Fruit fly (Drosophila melanogaster): Measurements from ENCODE around the gene CG3847.
A peak's percentile ranks its signal among the peaks of the same experiment; 100 is the strongest.

CG3847 gene

DNA sequence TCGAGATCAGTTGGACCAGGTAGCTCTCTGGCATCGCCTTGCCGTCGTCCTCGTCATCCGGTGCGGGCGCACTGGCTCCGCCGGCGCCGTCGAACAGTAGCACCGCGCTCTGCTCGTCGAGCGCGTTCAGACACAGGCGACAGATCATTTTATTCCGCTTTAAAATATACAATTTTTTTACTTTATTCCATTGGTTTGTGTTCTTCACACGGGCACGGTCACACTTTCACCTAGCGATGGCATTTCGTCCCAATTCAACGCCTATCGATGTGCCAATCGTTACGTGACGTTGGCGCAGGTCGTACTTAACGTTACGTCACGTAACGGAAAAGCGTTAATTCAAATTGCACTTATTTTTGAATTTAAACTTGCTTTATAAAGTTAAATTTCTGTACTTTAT is 45.9 kb upstream of the CG3847 start, which contains the start of gene CG12219 (continued):
- TF ChIP-seq gcm (GFP tag; optimal IDR thresholded peaks at IDR 0.05) (no peak), Antp (GFP tag; optimal IDR thresholded peaks at IDR 0.05) (no peak), CG9727 (GFP tag; optimal IDR thresholded peaks at IDR 0.05) (no peak), B-H1 (GFP tag; IDR thresholded peaks at IDR 0.05) (no peak), CG8089 (GFP tag; optimal IDR thresholded peaks at IDR 0.05) (no peak), CG17829 (tag; optimal IDR thresholded peaks at IDR 0.05) (no peak), CG15011 (GFP tag; optimal IDR thresholded peaks at IDR 0.05) (no peak), Nf-YC (tag; optimal IDR thresholded peaks at IDR 0.05) (peak; percentile 30), pzg (GFP tag; optimal IDR thresholded peaks at IDR 0.05) (peak; percentile 72), CG10654 (GFP tag; optimal IDR thresholded peaks at IDR 0.05) (no peak), chif (GFP tag; optimal IDR thresholded peaks at IDR 0.05) (no peak), CG14860 (GFP tag; IDR thresholded peaks at IDR 0.05; ENCODE audit: partially characterized antibody) (no peak), pho (GFP tag; optimal IDR thresholded peaks at IDR 0.05) (no peak), CG9817 (tag; optimal IDR thresholded peaks at IDR 0.05) (no peak), CG7271 (tag; optimal IDR thresholded peaks at IDR 0.05) (no peak), fd64A (GFP tag; optimal IDR thresholded peaks at IDR 0.05) (no peak), zfh2 (GFP tag; optimal IDR thresholded peaks at IDR 0.05) (no peak), gce (GFP tag; IDR thresholded peaks at IDR 0.05) (no peak), Neu2 (GFP tag; optimal IDR thresholded peaks at IDR 0.05; ENCODE audit: borderline replicate concordance) (no peak), Sox100B (GFP tag; optimal IDR thresholded peaks at IDR 0.05) (no peak), ewg (GFP tag; optimal IDR thresholded peaks at IDR 0.05) (no peak), CG6272 (GFP tag; IDR thresholded peaks at IDR 0.05) (no peak), fu2 (GFP tag; optimal IDR thresholded peaks at IDR 0.05) (no peak), NK7.1 (GFP tag; optimal IDR thresholded peaks at IDR 0.05) (no peak), CG3995 (GFP tag; optimal IDR thresholded peaks at IDR 0.05) (no peak), Usf (GFP tag; optimal IDR thresholded peaks at IDR 0.05) (no peak), D19A (tag; optimal IDR thresholded peaks at IDR 0.05) (no peak), sqz (GFP tag; optimal IDR thresholded peaks at IDR 0.05) (no peak), CG1603 (tag; optimal IDR thresholded peaks at IDR 0.05) (no peak), abd-A (tag; optimal IDR thresholded peaks at IDR 0.05) (no peak), repo (GFP tag; optimal IDR thresholded peaks at IDR 0.05) (no peak), CG30403 (GFP tag; optimal IDR thresholded peaks at IDR 0.05) (no peak), Fer1 (GFP tag; optimal IDR thresholded peaks at IDR 0.05) (no peak), sens (GFP tag) (peak; percentile 31), Dll (GFP tag; IDR thresholded peaks at IDR 0.05; ENCODE audit: partially characterized antibody) (peak; percentile 75), CG10147 (GFP tag; optimal IDR thresholded peaks at IDR 0.05) (no peak), Eip74EF (GFP tag; optimal IDR thresholded peaks at IDR 0.05) (no peak), Doc2 (GFP tag; IDR thresholded peaks at IDR 0.05) (no peak), CG3163 (GFP tag; optimal IDR thresholded peaks at IDR 0.05) (no peak), sc (optimal IDR thresholded peaks at IDR 0.05) (no peak), sc (GFP tag; optimal IDR thresholded peaks at IDR 0.05) (no peak), CG4820 (GFP tag; optimal IDR thresholded peaks at IDR 0.05) (no peak), CG2202 (tag; optimal IDR thresholded peaks at IDR 0.05) (no peak), sens-2 (GFP tag; IDR thresholded peaks at IDR 0.05) (no peak), ash1 (GFP tag; optimal IDR thresholded peaks at IDR 0.05) (no peak), ham (GFP tag; IDR thresholded peaks at IDR 0.05) (no peak), CG9797 (GFP tag; optimal IDR thresholded peaks at IDR 0.05) (peak; percentile 75), shn (GFP tag; optimal IDR thresholded peaks at IDR 0.05) (no peak), scrt (GFP tag; optimal IDR thresholded peaks at IDR 0.05) (no peak), CG9215 (GFP tag; IDR thresholded peaks at IDR 0.05) (no peak), hbn (GFP tag; IDR thresholded peaks at IDR 0.05; ENCODE audit: partially characterized antibody) (peak; percentile 65), zf30C (GFP tag; optimal IDR thresholded peaks at IDR 0.05) (no peak)
